Worm (Caenorhabditis elegans) whole organism, L3 larva: Measurements from ENCODE around the gene endu-2.

Source experiments
- aly-2 ChIP-seq: fragments of 150-350 bp; optimal IDR thresholded peaks from 2 replicates; lab custom pipeline; 2014; ENCODE audit warnings: missing biosample characterization, missing genetic modification characterization
- ama-1 ChIP-seq: fragments of 150-350 bp; optimal IDR thresholded peaks from 2 replicates; lab custom pipeline; 2018
- ceh-28 ChIP-seq: fragments of 150-350 bp; optimal IDR thresholded peaks from 2 replicates; lab custom pipeline; 2014; ENCODE audit warnings: missing biosample characterization, missing genetic modification reagents, missing genetic modification characterization
- daf-12 ChIP-seq: fragments of 150-350 bp; optimal IDR thresholded peaks from 2 replicates; lab custom pipeline; 2014; ENCODE audit warnings: missing biosample characterization, missing genetic modification reagents, missing genetic modification characterization
- egl-5 ChIP-seq: fragments of 150-350 bp; optimal IDR thresholded peaks from 2 replicates; lab custom pipeline; 2017; ENCODE audit warnings: missing biosample characterization, missing genetic modification reagents, missing genetic modification characterization, inconsistent platforms
- fkh-10 ChIP-seq: sonication (generic microtip); optimal IDR thresholded peaks from 2 replicates; lab custom pipeline; 2017; ENCODE audit warnings: missing biosample characterization, missing genetic modification reagents, missing genetic modification characterization
- nhr-25 ChIP-seq: sonication (generic microtip); optimal IDR thresholded peaks from 2 replicates; lab custom pipeline; 2017; ENCODE audit warnings: missing biosample characterization, missing genetic modification characterization

DNA sequence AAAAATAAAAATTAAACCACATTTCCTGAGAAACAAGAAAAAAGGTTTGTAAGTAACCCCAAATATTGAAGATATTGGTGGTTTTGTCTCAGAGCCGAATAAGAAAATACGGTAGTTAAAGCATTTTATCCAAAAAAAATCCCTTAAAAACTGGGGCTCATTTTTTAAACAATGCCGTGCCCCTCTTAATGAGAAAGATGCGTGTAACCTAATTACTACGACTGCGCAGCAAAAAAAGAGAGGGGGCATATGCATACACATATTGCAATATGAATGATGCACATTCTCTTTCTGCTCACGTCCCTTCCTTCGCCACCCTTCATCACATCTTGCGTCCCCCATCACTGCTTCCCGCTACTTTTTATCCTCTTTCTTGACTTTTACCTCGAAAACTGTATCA lies 26.0 kb downstream of the endu-2 start:
- TF ChIP-seq egl-5 (tag; lab: Kevin White, UChicago) (no peak), aly-2 (tag; lab: Kevin White, UChicago) (no peak), nhr-25 (no peak), ceh-28 (tag; lab: Kevin White, UChicago) (no peak), ama-1 (lab: Kevin White, UChicago) (no peak), fkh-10 (GFP tag; lab: Kevin White, UChicago) (no peak), daf-12 (no peak)
